Worm (Caenorhabditis elegans) whole organism, young adult: ENCODE results near the gene C18B2.4.

Experiments used
- F55B11.4 ChIP-seq: sonication (generic microtip); optimal IDR thresholded peaks from 2 replicates; lab custom pipeline; 2016; ENCODE audit warnings: missing compliant biosample characterization, missing genetic modification characterization, borderline replicate concordance; ENCODE audit not compliant: insufficient read depth
- Y95B8A.8 ChIP-seq: fragments of 200-800 bp; sonication (Bioruptor generic); IDR thresholded peaks from 2 replicates; pipeline ENCODE4 v1.3.6; 2022; ENCODE audit warnings: missing genetic modification reagents, missing genetic modification characterization, missing compliant biosample characterization
- atf-7 ChIP-seq: sonication (generic microtip); optimal IDR thresholded peaks from 2 replicates; lab custom pipeline; 2017; ENCODE audit warnings: mild to moderate bottlenecking, missing genetic modification characterization, missing compliant biosample characterization
- efl-1 ChIP-seq: fragments of 150-350 bp; optimal IDR thresholded peaks from 2 replicates; lab custom pipeline; 2014; ENCODE audit warnings: missing biosample characterization, missing genetic modification reagents, missing genetic modification characterization
- lin-26 ChIP-seq: fragments of 200-800 bp; sonication (Bioruptor generic); IDR thresholded peaks from 2 replicates; pipeline ENCODE4 v1.3.6; 2022; ENCODE audit warnings: missing genetic modification reagents, missing genetic modification characterization, missing compliant biosample characterization
- lin-54 ChIP-seq: fragments of 200-800 bp; sonication (Bioruptor generic); optimal IDR thresholded peaks from 2 replicates; lab custom pipeline; 2018; ENCODE audit warnings: mild to moderate bottlenecking, missing genetic modification characterization, missing compliant biosample characterization
- madf-8 ChIP-seq: fragments of 200-800 bp; sonication (Bioruptor generic); conservative IDR thresholded peaks from 2 replicates; pipeline ENCODE4 v1.3.6; 2022; ENCODE audit warnings: missing genetic modification reagents, missing genetic modification characterization, missing compliant biosample characterization
- mel-28 ChIP-seq: sonication (generic microtip); optimal IDR thresholded peaks from 2 replicates; lab custom pipeline; 2016; ENCODE audit warnings: borderline replicate concordance, mild to moderate bottlenecking, missing genetic modification characterization, missing compliant biosample characterization
- nhr-90 ChIP-seq: sonication (generic microtip); optimal IDR thresholded peaks from 2 replicates; lab custom pipeline; 2016; ENCODE audit warnings: missing genotype, mild to moderate bottlenecking, missing genetic modification characterization, missing compliant biosample characterization
- pha-4 ChIP-seq: fragments of 150-350 bp; sonication (generic microtip); optimal IDR thresholded peaks from 2 replicates; lab custom pipeline; 2014; ENCODE audit warnings: missing biosample characterization, missing genetic modification reagents, missing genetic modification characterization
- sdz-38 ChIP-seq: sonication (generic microtip); optimal IDR thresholded peaks from 2 replicates; lab custom pipeline; 2016; ENCODE audit warnings: missing genotype, missing genetic modification characterization, missing compliant biosample characterization
- ztf-25 ChIP-seq: fragments of 200-800 bp; sonication (Bioruptor generic); IDR thresholded peaks from 2 replicates; pipeline ENCODE4 v1.3.6; 2022; ENCODE audit warnings: missing genetic modification reagents, missing genetic modification characterization, missing compliant biosample characterization
- ztf-28 ChIP-seq: fragments of 200-800 bp; sonication (Bioruptor generic); IDR thresholded peaks from 2 replicates; pipeline ENCODE4 v1.3.6; 2022; ENCODE audit warnings: missing genetic modification reagents, missing genetic modification characterization, missing compliant biosample characterization

DNA sequence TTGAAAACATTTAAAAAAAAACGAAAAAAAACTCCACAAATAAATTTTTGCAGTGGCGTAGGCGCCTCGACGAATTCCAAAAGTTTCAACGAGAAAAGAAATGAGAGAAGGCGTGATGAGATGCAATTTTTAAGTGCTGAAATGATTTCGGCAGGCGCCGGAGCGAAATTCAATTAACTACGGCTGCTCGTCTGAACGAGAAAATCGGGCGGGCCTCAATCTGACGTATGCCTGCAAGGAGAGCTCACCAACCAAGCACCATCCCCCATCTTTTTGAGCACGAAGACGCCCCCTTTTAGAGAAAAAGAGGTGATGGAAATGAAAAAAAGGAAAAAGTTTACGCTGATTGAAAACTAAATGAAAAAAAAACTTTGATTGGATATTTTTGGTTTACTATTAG lies 29.2 kb upstream of the C18B2.4 start:
- TF ChIP-seq efl-1 (no peak), F55B11.4 (no peak), nhr-90 (tag; lab: Kevin White, UChicago) (no peak), lin-26 (GFP tag; lab: Robert Waterston, UW) (no peak), lin-54 (GFP tag; lab: Kevin White, UChicago) (no peak), sdz-38 (tag; lab: Kevin White, UChicago) (no peak), ztf-28 (GFP tag; lab: Robert Waterston, UW) (no peak), Y95B8A.8 (GFP tag; lab: Robert Waterston, UW) (no peak), atf-7 (tag; lab: Kevin White, UChicago) (no peak), mel-28 (tag; lab: Kevin White, UChicago) (no peak), pha-4 (no peak), madf-8 (no peak), ztf-25 (GFP tag; lab: Robert Waterston, UW) (no peak)
